Worm (Caenorhabditis elegans) whole organism, young adult: ENCODE measurements around the gene F57G9.3.

ENCODE experiments used
- B0035.1 ChIP-seq: sonication (generic microtip); optimal IDR thresholded peaks from 2 replicates; lab custom pipeline; 2016; ENCODE audit warnings: missing genetic modification characterization, mild to moderate bottlenecking, missing compliant biosample characterization, missing genotype, missing genetic modification reagents
- F37B4.10 ChIP-seq: fragments of 200-800 bp; sonication (Bioruptor generic); IDR thresholded peaks from 2 replicates; pipeline ENCODE4 v1.3.6; 2022; ENCODE audit warnings: missing genetic modification characterization, missing compliant biosample characterization
- bed-2 ChIP-seq: fragments of 200-800 bp; sonication (Bioruptor generic); IDR thresholded peaks from 2 replicates; pipeline ENCODE4 v1.3.6; 2022; ENCODE audit warnings: missing genetic modification reagents, missing genetic modification characterization, missing compliant biosample characterization
- egl-44 ChIP-seq: fragments of 200-800 bp; sonication (Bioruptor generic); IDR thresholded peaks from 2 replicates; pipeline ENCODE4 v1.3.6; 2022; ENCODE audit warnings: missing genetic modification reagents, missing genetic modification characterization, missing compliant biosample characterization
- hlh-26 ChIP-seq: fragments of 200-800 bp; sonication (Bioruptor generic); conservative IDR thresholded peaks from 2 replicates; pipeline ENCODE4 v1.3.6; 2022; ENCODE audit warnings: missing genetic modification reagents, missing genetic modification characterization, missing compliant biosample characterization
- hmg-20 ChIP-seq: fragments of 200-800 bp; sonication (Bioruptor generic); IDR thresholded peaks from 2 replicates; pipeline ENCODE4 v1.3.6; 2022; ENCODE audit warnings: missing genetic modification reagents, missing genetic modification characterization, missing compliant biosample characterization
- lin-40 ChIP-seq: sonication (generic microtip); optimal IDR thresholded peaks from 2 replicates; lab custom pipeline; 2016; ENCODE audit warnings: missing genetic modification characterization, mild to moderate bottlenecking, missing compliant biosample characterization, missing genotype, missing genetic modification reagents
- lin-54 ChIP-seq: fragments of 200-800 bp; sonication (Bioruptor generic); optimal IDR thresholded peaks from 2 replicates; lab custom pipeline; 2018; ENCODE audit warnings: mild to moderate bottlenecking, missing genetic modification characterization, missing compliant biosample characterization
- lsl-1 ChIP-seq: fragments of 200-800 bp; sonication (Bioruptor generic); optimal IDR thresholded peaks from 2 replicates; lab custom pipeline; 2018; ENCODE audit warnings: mild to moderate bottlenecking, missing genetic modification characterization, moderate library complexity, missing compliant biosample characterization
- pha-4 ChIP-seq: fragments of 150-350 bp; sonication (generic microtip); optimal IDR thresholded peaks from 2 replicates; lab custom pipeline; 2014; ENCODE audit warnings: missing biosample characterization, missing genetic modification reagents, missing genetic modification characterization
- somi-1 ChIP-seq: fragments of 200-800 bp; sonication (Bioruptor generic); optimal IDR thresholded peaks from 2 replicates; lab custom pipeline; 2018; ENCODE audit warnings: mild to moderate bottlenecking, missing genetic modification characterization, missing compliant biosample characterization

DNA sequence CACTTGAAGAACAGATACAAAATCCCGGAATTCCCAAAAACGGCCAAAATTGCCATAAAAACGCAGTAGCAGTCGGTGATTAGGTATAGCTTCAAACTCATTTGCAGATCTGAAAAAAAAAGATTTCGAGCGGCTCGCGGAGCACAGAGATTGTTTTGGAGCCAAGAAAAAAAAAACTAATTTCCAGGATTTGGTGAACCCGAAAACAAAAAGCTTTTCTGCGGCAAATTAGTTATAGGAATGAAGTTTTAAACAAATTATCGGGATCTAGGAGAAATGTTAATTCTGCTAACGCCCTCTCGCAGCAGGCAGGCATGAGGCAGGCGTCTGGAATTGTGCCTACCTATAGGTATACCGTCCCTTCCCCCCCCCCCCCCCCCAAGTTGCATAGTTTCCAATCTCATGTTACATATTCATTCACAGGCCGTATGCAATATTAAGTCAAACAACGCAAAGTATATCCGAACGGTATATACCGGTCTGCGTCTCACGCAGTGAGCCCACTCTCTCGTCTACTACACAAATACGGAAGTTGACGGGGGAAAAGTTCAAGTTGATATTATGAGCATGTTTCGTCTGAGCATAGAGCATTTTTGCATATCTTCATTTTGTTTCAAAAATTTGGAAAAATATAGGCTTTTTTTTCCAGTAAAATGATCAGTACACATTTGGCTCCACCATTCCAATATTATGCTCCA is 34.8 kb upstream of the F57G9.3 start, which contains the start of the genes W05H5.1 and pitr-6:
- no peak for TF ChIP-seq hlh-26 (GFP tag; lab: Robert Waterston, UW)
- TF ChIP-seq lsl-1 (GFP tag; lab: Kevin White, UChicago), result no peak
- TF ChIP-seq hmg-20, result no peak
- TF ChIP-seq B0035.1 (tag; lab: Kevin White, UChicago), result no peak
- TF ChIP-seq somi-1, result no peak
- TF ChIP-seq F37B4.10, result no peak
- no peak for TF ChIP-seq pha-4 (tag; lab: Kevin White, UChicago)
- TF ChIP-seq lin-54 (GFP tag; lab: Kevin White, UChicago), result no peak
- no peak for TF ChIP-seq bed-2 (GFP tag; lab: Robert Waterston, UW)
- TF ChIP-seq lin-40 (tag; lab: Kevin White, UChicago), result no peak
- TF ChIP-seq egl-44 (GFP tag; lab: Robert Waterston, UW), result no peak
